Worm (Caenorhabditis elegans) whole organism, early embryonic: ENCODE data around the gene chd-3.
A peak's percentile ranks its signal among the peaks of the same experiment; 100 is the strongest.

ENCODE experiments used
- B0310.2 ChIP-seq: sonication (generic microtip); optimal IDR thresholded peaks from 2 replicates; lab custom pipeline; 2016; ENCODE audit warnings: mild to moderate bottlenecking, missing genetic modification characterization, missing compliant biosample characterization
- F13C5.2 ChIP-seq: sonication (generic microtip); optimal IDR thresholded peaks from 2 replicates; lab custom pipeline; 2017; ENCODE audit warnings: mild to moderate bottlenecking, missing genetic modification characterization, inconsistent platforms, missing compliant biosample characterization
- aly-1 ChIP-seq: sonication (generic microtip); optimal IDR thresholded peaks from 2 replicates; lab custom pipeline; 2016; ENCODE audit warnings: missing genetic modification characterization, missing compliant biosample characterization
- ama-1 ChIP-seq: fragments of 150-350 bp; optimal IDR thresholded peaks from 2 replicates; lab custom pipeline; 2014
- ceh-13 ChIP-seq: fragments of 200-800 bp; sonication (Bioruptor generic); optimal IDR thresholded peaks from 2 replicates; lab custom pipeline; 2018; ENCODE audit warnings: mild to moderate bottlenecking, missing genetic modification characterization, missing compliant biosample characterization
- ceh-36 ChIP-seq: sonication (generic microtip); optimal IDR thresholded peaks from 2 replicates; lab custom pipeline; 2016; ENCODE audit warnings: missing genetic modification characterization, inconsistent platforms, missing compliant biosample characterization
- ets-7 ChIP-seq: sonication (generic microtip); optimal IDR thresholded peaks from 2 replicates; lab custom pipeline; 2016; ENCODE audit warnings: missing genotype, missing genetic modification characterization, missing compliant biosample characterization
- flt-1 ChIP-seq: fragments of 200-800 bp; sonication (Bioruptor generic); IDR thresholded peaks from 2 replicates; pipeline ENCODE4 v1.3.6; 2022; ENCODE audit warnings: missing genetic modification characterization, missing compliant biosample characterization
- hmbx-1 ChIP-seq: sonication (generic microtip); optimal IDR thresholded peaks from 2 replicates; lab custom pipeline; 2016; ENCODE audit warnings: mild to moderate bottlenecking, missing genetic modification characterization, missing compliant biosample characterization
- hmg-4 ChIP-seq: fragments of 200-800 bp; sonication (Bioruptor generic); optimal IDR thresholded peaks from 2 replicates; lab custom pipeline; 2018; ENCODE audit warnings: mild to moderate bottlenecking, missing genetic modification characterization, missing compliant biosample characterization
- hnd-1 ChIP-seq: sonication (generic microtip); optimal IDR thresholded peaks from 2 replicates; lab custom pipeline; 2016; ENCODE audit warnings: missing genetic modification characterization, missing compliant biosample characterization
- pes-1 ChIP-seq: fragments of 200-800 bp; sonication (Bioruptor generic); IDR thresholded peaks from 2 replicates; pipeline ENCODE4 v1.3.6; 2022; ENCODE audit warnings: missing genetic modification reagents, missing genetic modification characterization, missing compliant biosample characterization
- scrt-1 ChIP-seq: fragments of 200-800 bp; sonication (Bioruptor generic); IDR thresholded peaks from 2 replicates; pipeline ENCODE4 v1.3.6; 2022; ENCODE audit warnings: missing genetic modification characterization, missing compliant biosample characterization
- sea-1 ChIP-seq: fragments of 200-800 bp; sonication (Bioruptor generic); conservative IDR thresholded peaks from 2 replicates; pipeline ENCODE4 v1.3.6; 2022; ENCODE audit warnings: missing genetic modification characterization, missing compliant biosample characterization
- tbx-11 ChIP-seq: fragments of 200-800 bp; sonication (Bioruptor generic); IDR thresholded peaks from 2 replicates; pipeline ENCODE4 v1.3.6; 2022; ENCODE audit warnings: missing genetic modification characterization, missing compliant biosample characterization
- tbx-37 ChIP-seq: fragments of 200-800 bp; sonication (Bioruptor generic); conservative IDR thresholded peaks from 2 replicates; pipeline ENCODE4 v1.3.6; 2022; ENCODE audit warnings: missing genetic modification reagents, missing genetic modification characterization, missing compliant biosample characterization
- tra-4 ChIP-seq: sonication (generic microtip); optimal IDR thresholded peaks from 2 replicates; lab custom pipeline; 2017; ENCODE audit warnings: missing genetic modification characterization, missing compliant biosample characterization

Gene chd-3

DNA sequence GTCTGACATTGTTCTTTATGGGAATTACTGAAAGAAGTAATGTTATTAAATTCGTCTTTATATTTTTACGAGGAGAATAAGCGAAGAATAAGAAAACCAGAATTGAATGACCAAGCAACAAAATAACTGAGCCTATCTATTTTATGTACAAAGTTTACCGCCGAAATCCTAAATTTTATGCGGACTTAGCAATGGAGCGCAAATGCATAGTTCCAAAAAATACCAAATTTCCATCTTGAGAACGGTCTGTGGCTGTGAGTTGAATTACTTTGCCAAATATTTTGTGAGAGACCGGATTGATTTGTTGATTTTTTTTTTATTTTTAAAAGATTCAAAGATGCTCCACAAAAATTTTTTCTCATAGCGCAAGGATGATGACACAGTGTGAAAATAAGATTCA, at the start of gene chd-3:
TSS of gene chd-3 (minus strand) at position 27 of the 400 bp plus-strand sequence.
- no peak for TF ChIP-seq scrt-1 (GFP tag; lab: Robert Waterston, UW)
- TF ChIP-seq pes-1 (GFP tag; lab: Robert Waterston, UW) = no peak
- TF ChIP-seq hmg-4 (GFP tag; lab: Kevin White, UChicago) = no peak
- TF ChIP-seq aly-1 (tag; lab: Kevin White, UChicago) = no peak
- no peak for TF ChIP-seq tbx-37 (GFP tag; lab: Robert Waterston, UW)
- TF ChIP-seq hmbx-1 (tag; lab: Kevin White, UChicago) = no peak
- TF ChIP-seq hnd-1 (tag; lab: Kevin White, UChicago) = no peak
- TF ChIP-seq flt-1 = no peak
- TF ChIP-seq ama-1 (lab: Kevin White, UChicago) = no peak
- no peak for TF ChIP-seq B0310.2 (tag; lab: Kevin White, UChicago)
- no peak for TF ChIP-seq ets-7 (tag; lab: Kevin White, UChicago)
- TF ChIP-seq F13C5.2 (tag; lab: Kevin White, UChicago) = no peak
- TF ChIP-seq tra-4 = no peak
- no peak for TF ChIP-seq sea-1 (GFP tag; lab: Robert Waterston, UW)
- TF ChIP-seq ceh-13 = no peak
- no peak for TF ChIP-seq tbx-11 (GFP tag; lab: Robert Waterston, UW)
- TF ChIP-seq ceh-36 (tag; lab: Kevin White, UChicago) = no peak

DNA sequence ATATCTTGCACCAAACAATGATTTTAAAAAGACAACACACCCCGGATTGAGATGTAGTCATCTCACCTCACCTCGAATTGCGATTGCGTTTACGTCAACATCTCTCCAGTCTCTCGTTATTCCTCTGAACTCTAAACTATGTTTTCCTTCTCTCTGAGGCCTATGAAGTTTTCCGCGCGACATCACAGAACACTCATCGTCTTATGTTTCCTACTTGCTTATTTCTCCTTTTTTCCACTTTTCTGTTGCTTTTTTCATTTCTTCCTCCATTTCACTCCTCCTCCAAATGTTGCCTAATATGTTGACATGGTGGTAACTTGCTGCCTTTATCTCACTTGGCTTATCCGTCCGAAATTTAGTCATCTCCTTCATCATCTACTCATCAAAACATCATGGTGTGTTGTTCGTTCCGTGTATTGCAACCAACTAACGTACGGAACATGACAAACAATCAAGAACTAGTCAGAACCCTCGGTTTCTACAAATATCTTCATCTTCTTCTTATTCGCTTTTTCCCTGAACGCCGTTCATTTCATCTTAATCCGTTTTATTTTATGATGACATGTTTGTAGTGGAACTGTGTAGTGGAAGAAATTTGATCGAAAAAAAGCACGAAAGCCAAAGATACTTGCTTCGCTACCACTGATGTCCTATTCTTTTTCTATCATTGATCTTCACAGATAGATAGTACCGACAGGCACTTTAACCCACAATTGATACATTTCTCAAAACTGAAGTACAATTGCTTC, 46.9 kb upstream of the chd-3 start:
- TF ChIP-seq hmbx-1 (tag; lab: Kevin White, UChicago) = no peak
- no peak for TF ChIP-seq aly-1 (tag; lab: Kevin White, UChicago)
- no peak for TF ChIP-seq sea-1 (GFP tag; lab: Robert Waterston, UW)
- TF ChIP-seq ama-1 (lab: Kevin White, UChicago) = no peak
- no peak for TF ChIP-seq flt-1
- no peak for TF ChIP-seq tbx-37 (GFP tag; lab: Robert Waterston, UW)
- TF ChIP-seq ceh-13 = no peak
- no peak for TF ChIP-seq tbx-11 (GFP tag; lab: Robert Waterston, UW)
- TF ChIP-seq tra-4 = no peak
- TF ChIP-seq scrt-1 (GFP tag; lab: Robert Waterston, UW) = no peak
- no peak for TF ChIP-seq ceh-36 (tag; lab: Kevin White, UChicago)
- no peak for TF ChIP-seq pes-1 (GFP tag; lab: Robert Waterston, UW)
- no peak for TF ChIP-seq B0310.2 (tag; lab: Kevin White, UChicago)
- no peak for TF ChIP-seq hmg-4 (GFP tag; lab: Kevin White, UChicago)
- TF ChIP-seq hnd-1 (tag; lab: Kevin White, UChicago) = no peak
- no peak for TF ChIP-seq ets-7 (tag; lab: Kevin White, UChicago)
- no peak for TF ChIP-seq F13C5.2 (tag; lab: Kevin White, UChicago)

DNA sequence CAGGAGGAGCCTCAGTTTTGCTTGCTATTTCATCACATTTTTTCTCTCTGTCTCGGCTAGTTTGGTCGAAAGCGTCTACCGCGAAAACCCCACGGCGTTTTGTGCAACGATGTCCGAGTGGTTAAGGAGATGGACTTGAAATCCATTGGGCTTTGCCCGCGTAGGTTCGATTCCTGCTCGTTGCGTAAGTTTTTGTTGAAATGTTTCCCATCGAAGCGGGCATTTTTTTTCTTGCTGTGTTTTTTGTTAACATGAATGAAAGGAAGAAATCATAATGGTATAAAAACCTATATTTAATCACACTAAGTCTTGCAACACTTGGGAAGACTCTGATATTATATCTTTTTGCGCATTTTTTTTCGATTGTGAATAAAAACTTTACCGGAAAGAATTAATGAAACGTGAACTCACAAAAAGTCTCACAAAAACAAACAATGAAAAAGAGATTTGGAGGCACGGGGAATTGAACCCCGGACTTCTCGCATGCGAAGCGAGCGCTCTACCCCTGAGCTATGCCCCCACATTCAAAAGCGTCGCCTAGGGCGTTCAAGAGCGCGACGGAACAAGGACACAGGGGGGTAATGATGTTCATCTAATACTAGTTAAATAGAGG, 37.5 kb upstream of the chd-3 start:
- TF ChIP-seq hnd-1 (tag; lab: Kevin White, UChicago) = peak; percentile 77
- TF ChIP-seq ets-7 (tag; lab: Kevin White, UChicago) = peak; percentile 66
- peak; percentile 67 for TF ChIP-seq B0310.2 (tag; lab: Kevin White, UChicago)
- TF ChIP-seq ceh-36 (tag; lab: Kevin White, UChicago) = peak; percentile 90
- peak; percentile 76 for TF ChIP-seq hmbx-1 (tag; lab: Kevin White, UChicago)
- peak; percentile 91 for TF ChIP-seq scrt-1 (GFP tag; lab: Robert Waterston, UW)
- peak; percentile 89 for TF ChIP-seq F13C5.2 (tag; lab: Kevin White, UChicago)
- TF ChIP-seq sea-1 (GFP tag; lab: Robert Waterston, UW) = peak; percentile 82
- TF ChIP-seq tra-4 = peak; percentile 79
- TF ChIP-seq hmg-4 (GFP tag; lab: Kevin White, UChicago) = no peak
- TF ChIP-seq tbx-37 (GFP tag; lab: Robert Waterston, UW) = peak; percentile 84
- TF ChIP-seq ama-1 (lab: Kevin White, UChicago) = no peak
- TF ChIP-seq ceh-13 = peak; percentile 70
- TF ChIP-seq pes-1 (GFP tag; lab: Robert Waterston, UW) = peak; percentile 88
- TF ChIP-seq tbx-11 (GFP tag; lab: Robert Waterston, UW) = peak; percentile 80
- peak; percentile 83 for TF ChIP-seq aly-1 (tag; lab: Kevin White, UChicago)
- peak; percentile 90 for TF ChIP-seq flt-1

DNA sequence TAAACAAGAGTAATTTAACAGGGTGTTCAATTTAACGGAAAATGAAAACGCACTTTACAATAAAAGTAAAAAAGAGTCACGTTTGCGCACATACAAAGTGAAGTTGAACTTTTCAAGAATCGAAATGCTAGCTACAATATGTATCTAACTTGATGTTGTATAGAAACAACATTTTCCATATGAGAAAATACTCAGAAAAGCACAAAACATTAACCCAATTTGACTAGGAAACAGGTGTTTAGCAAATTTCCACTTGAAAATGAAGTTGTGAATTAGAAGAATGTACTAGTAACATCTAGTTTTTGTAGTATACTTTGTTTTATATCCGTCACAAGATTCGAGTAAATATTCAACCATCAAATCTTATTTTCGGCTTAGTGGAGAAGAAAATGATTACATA, 32.5 kb upstream of the chd-3 start, which contains the start of gene gpc-1:
TSS of gene gpc-1 (minus strand) at position 117 of the 400 bp plus-strand sequence.
- TF ChIP-seq pes-1 (GFP tag; lab: Robert Waterston, UW) = no peak
- TF ChIP-seq tbx-11 (GFP tag; lab: Robert Waterston, UW) = no peak
- no peak for TF ChIP-seq hmbx-1 (tag; lab: Kevin White, UChicago)
- no peak for TF ChIP-seq scrt-1 (GFP tag; lab: Robert Waterston, UW)
- TF ChIP-seq tbx-37 (GFP tag; lab: Robert Waterston, UW) = no peak
- no peak for TF ChIP-seq hmg-4 (GFP tag; lab: Kevin White, UChicago)
- TF ChIP-seq ceh-13 = no peak
- no peak for TF ChIP-seq B0310.2 (tag; lab: Kevin White, UChicago)

DNA sequence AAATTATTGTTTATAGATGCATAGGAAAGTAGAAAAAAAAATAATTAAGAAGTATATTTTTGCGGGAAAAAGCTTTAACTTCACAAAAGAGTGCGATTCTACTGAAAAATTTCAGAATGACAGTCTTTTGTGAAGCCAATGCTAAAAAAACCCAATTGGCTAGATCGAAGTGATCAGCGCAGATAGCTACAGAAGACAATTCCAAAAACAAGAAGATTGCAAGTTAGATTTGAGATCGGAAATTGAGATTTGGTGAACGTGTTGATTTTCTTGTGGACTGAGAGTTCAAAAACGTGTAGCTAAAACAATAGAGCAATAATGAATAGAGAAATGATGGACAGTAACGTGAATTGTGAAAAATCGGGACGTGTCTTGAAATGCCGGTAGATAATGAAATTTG, 28.8 kb upstream of the chd-3 start:
- TF ChIP-seq tbx-11 (GFP tag; lab: Robert Waterston, UW) (no peak), hnd-1 (tag; lab: Kevin White, UChicago) (no peak), ets-7 (tag; lab: Kevin White, UChicago) (no peak), scrt-1 (GFP tag; lab: Robert Waterston, UW) (no peak)

DNA sequence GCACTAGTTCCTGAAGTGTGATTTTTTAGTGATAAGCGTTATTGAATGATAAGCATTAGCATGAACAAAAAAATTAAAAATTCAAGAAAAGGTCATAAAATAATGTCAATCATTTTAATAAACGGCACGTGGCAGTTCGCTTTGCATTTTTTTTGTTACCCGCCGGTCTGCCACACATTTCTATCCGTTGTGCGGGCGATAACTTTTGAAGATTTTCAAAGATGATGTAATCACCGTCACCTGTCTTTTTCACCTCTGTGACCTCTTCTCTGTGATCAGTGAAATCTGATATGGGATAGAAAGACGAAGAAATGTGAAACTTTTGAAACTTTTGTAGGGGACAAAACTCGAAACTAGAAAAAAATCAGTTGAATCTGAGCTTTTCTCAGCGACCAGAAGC, 25.5 kb upstream of the chd-3 start:
- TF ChIP-seq sea-1 (GFP tag; lab: Robert Waterston, UW) (no peak), ceh-36 (tag; lab: Kevin White, UChicago) (no peak), scrt-1 (GFP tag; lab: Robert Waterston, UW) (no peak)
